Worm (Caenorhabditis elegans) whole organism, early embryonic: ENCODE data around the gene nhr-197.

Experiments used
- B0310.2 ChIP-seq: sonication (generic microtip); optimal IDR thresholded peaks from 2 replicates; lab custom pipeline; 2016; ENCODE audit warnings: mild to moderate bottlenecking, missing genetic modification characterization, missing compliant biosample characterization
- F13C5.2 ChIP-seq: sonication (generic microtip); optimal IDR thresholded peaks from 2 replicates; lab custom pipeline; 2017; ENCODE audit warnings: mild to moderate bottlenecking, missing genetic modification characterization, inconsistent platforms, missing compliant biosample characterization
- aly-1 ChIP-seq: sonication (generic microtip); optimal IDR thresholded peaks from 2 replicates; lab custom pipeline; 2016; ENCODE audit warnings: missing genetic modification characterization, missing compliant biosample characterization
- ama-1 ChIP-seq: fragments of 150-350 bp; optimal IDR thresholded peaks from 2 replicates; lab custom pipeline; 2014
- ceh-13 ChIP-seq: fragments of 200-800 bp; sonication (Bioruptor generic); optimal IDR thresholded peaks from 2 replicates; lab custom pipeline; 2018; ENCODE audit warnings: mild to moderate bottlenecking, missing genetic modification characterization, missing compliant biosample characterization
- ceh-36 ChIP-seq: sonication (generic microtip); optimal IDR thresholded peaks from 2 replicates; lab custom pipeline; 2016; ENCODE audit warnings: missing genetic modification characterization, inconsistent platforms, missing compliant biosample characterization
- ets-7 ChIP-seq: sonication (generic microtip); optimal IDR thresholded peaks from 2 replicates; lab custom pipeline; 2016; ENCODE audit warnings: missing genotype, missing genetic modification characterization, missing compliant biosample characterization
- flt-1 ChIP-seq: fragments of 200-800 bp; sonication (Bioruptor generic); IDR thresholded peaks from 2 replicates; pipeline ENCODE4 v1.3.6; 2022; ENCODE audit warnings: missing genetic modification characterization, missing compliant biosample characterization
- hmbx-1 ChIP-seq: sonication (generic microtip); optimal IDR thresholded peaks from 2 replicates; lab custom pipeline; 2016; ENCODE audit warnings: mild to moderate bottlenecking, missing genetic modification characterization, missing compliant biosample characterization
- hmg-4 ChIP-seq: fragments of 200-800 bp; sonication (Bioruptor generic); optimal IDR thresholded peaks from 2 replicates; lab custom pipeline; 2018; ENCODE audit warnings: mild to moderate bottlenecking, missing genetic modification characterization, missing compliant biosample characterization
- hnd-1 ChIP-seq: sonication (generic microtip); optimal IDR thresholded peaks from 2 replicates; lab custom pipeline; 2016; ENCODE audit warnings: missing genetic modification characterization, missing compliant biosample characterization
- pes-1 ChIP-seq: fragments of 200-800 bp; sonication (Bioruptor generic); IDR thresholded peaks from 2 replicates; pipeline ENCODE4 v1.3.6; 2022; ENCODE audit warnings: missing genetic modification reagents, missing genetic modification characterization, missing compliant biosample characterization
- scrt-1 ChIP-seq: fragments of 200-800 bp; sonication (Bioruptor generic); IDR thresholded peaks from 2 replicates; pipeline ENCODE4 v1.3.6; 2022; ENCODE audit warnings: missing genetic modification characterization, missing compliant biosample characterization
- sea-1 ChIP-seq: fragments of 200-800 bp; sonication (Bioruptor generic); conservative IDR thresholded peaks from 2 replicates; pipeline ENCODE4 v1.3.6; 2022; ENCODE audit warnings: missing genetic modification characterization, missing compliant biosample characterization
- tbx-11 ChIP-seq: fragments of 200-800 bp; sonication (Bioruptor generic); IDR thresholded peaks from 2 replicates; pipeline ENCODE4 v1.3.6; 2022; ENCODE audit warnings: missing genetic modification characterization, missing compliant biosample characterization
- tbx-37 ChIP-seq: fragments of 200-800 bp; sonication (Bioruptor generic); conservative IDR thresholded peaks from 2 replicates; pipeline ENCODE4 v1.3.6; 2022; ENCODE audit warnings: missing genetic modification reagents, missing genetic modification characterization, missing compliant biosample characterization
- tra-4 ChIP-seq: sonication (generic microtip); optimal IDR thresholded peaks from 2 replicates; lab custom pipeline; 2017; ENCODE audit warnings: missing genetic modification characterization, missing compliant biosample characterization

Gene nhr-197

DNA sequence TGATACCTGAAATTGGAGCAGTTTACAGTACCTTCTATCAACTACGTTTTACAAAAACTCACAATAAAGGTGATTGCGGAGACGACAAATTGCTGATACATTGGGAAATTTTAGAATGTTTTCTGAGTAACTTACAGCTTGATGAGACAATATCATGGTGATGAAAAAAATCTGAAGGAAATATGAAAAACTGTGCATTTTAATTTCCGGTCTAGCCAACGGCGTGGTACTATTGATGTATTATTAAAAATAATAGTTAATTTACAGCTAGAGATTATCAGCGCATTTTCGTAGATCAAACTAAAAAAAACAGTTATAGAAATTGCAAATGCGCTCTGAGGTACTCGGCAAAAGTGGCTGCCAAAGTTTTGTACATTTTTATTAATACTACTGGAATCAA, 10.3 kb downstream of the nhr-197 start, which contains the start of gene srx-29:
Gene srx-29 (minus strand): TSS at position 101 of the 400 bp plus-strand sequence.
- TF ChIP-seq hmbx-1 (tag; lab: Kevin White, UChicago) = no peak
- TF ChIP-seq pes-1 = no peak
- TF ChIP-seq ets-7 = no peak
- TF ChIP-seq B0310.2 (tag; lab: Kevin White, UChicago) = no peak
- no peak for TF ChIP-seq ceh-36 (tag; lab: Kevin White, UChicago)
- no peak for TF ChIP-seq scrt-1 (GFP tag; lab: Robert Waterston, UW)
- no peak for TF ChIP-seq tbx-11 (GFP tag; lab: Robert Waterston, UW)
- TF ChIP-seq hnd-1 = no peak

- TF ChIP-seq pes-1 = no peak
- no peak for TF ChIP-seq B0310.2 (tag; lab: Kevin White, UChicago)
- TF ChIP-seq tbx-11 (GFP tag; lab: Robert Waterston, UW) = no peak
- no peak for TF ChIP-seq ets-7
- TF ChIP-seq ceh-13 (GFP tag; lab: Kevin White, UChicago) = no peak
- TF ChIP-seq tra-4 (tag; lab: Kevin White, UChicago) = no peak
- no peak for TF ChIP-seq ceh-36 (tag; lab: Kevin White, UChicago)
- TF ChIP-seq hmg-4 = no peak
- no peak for TF ChIP-seq scrt-1 (GFP tag; lab: Robert Waterston, UW)
- TF ChIP-seq F13C5.2 (tag; lab: Kevin White, UChicago) = no peak
- TF ChIP-seq ama-1 (lab: Kevin White, UChicago) = no peak
- no peak for TF ChIP-seq hmbx-1 (tag; lab: Kevin White, UChicago)
These were observed 12.0 kb downstream of the nhr-197 start, which contains the start of gene nhr-199 for ce11 chrV:15699799-15700198. TSS of gene nhr-199 (minus strand) at chrV:15699899.

ce11 chrV:15702263-15702662, 14.5 kb downstream of the nhr-197 start, which contains the start of gene nhr-53:
TSS of gene nhr-53 (minus strand) at chrV:15702363.
- TF ChIP-seq F13C5.2 (tag; lab: Kevin White, UChicago) (no peak), tra-4 (tag; lab: Kevin White, UChicago) (no peak), flt-1 (GFP tag; lab: Robert Waterston, UW) (no peak), B0310.2 (tag; lab: Kevin White, UChicago) (no peak), hnd-1 (no peak), hmbx-1 (tag; lab: Kevin White, UChicago) (no peak)

ce11 chrV:15704745-15705144, 17.0 kb downstream of the nhr-197 start, which contains the start of gene twk-34:
TSS of gene twk-34 (plus strand) at chrV:15704960.
- TF ChIP-seq scrt-1 (GFP tag; lab: Robert Waterston, UW) (no peak), flt-1 (GFP tag; lab: Robert Waterston, UW) (no peak)

DNA sequence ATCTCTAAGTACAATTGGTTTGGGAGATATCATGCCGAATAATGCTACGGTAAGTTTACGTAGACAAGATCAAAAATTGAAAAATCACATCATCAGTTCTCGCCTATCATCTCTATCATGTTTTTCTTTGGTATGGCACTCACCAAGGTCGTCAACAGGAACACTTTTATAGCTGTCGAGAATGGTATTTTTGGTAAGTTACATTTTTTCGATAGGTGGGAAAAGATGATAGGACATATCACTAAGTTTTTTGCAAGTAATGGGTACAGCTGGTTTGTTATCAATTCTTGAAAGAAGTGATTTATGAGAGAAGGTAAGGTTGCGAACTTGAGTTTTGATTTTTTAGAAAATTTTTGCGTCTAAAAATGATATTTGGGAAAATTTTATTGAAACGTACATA, 20.2 kb downstream of the nhr-197 start:
- TF ChIP-seq tbx-37 (no peak), F13C5.2 (tag; lab: Kevin White, UChicago) (no peak), aly-1 (tag; lab: Kevin White, UChicago) (no peak), ceh-36 (tag; lab: Kevin White, UChicago) (no peak), hmbx-1 (tag; lab: Kevin White, UChicago) (no peak)

- TF ChIP-seq ceh-13 (GFP tag; lab: Kevin White, UChicago) (no peak), tbx-37 (no peak), tbx-11 (GFP tag; lab: Robert Waterston, UW) (no peak), scrt-1 (GFP tag; lab: Robert Waterston, UW) (no peak), B0310.2 (tag; lab: Kevin White, UChicago) (no peak), flt-1 (GFP tag; lab: Robert Waterston, UW) (no peak)
These were observed 22.6 kb downstream of the nhr-197 start, which contains the start of gene Y6E2A.1 for ce11 chrV:15710401-15710800. TSS of gene Y6E2A.1 (minus strand) at chrV:15710501.

ce11 chrV:15711898-15712297, 24.1 kb downstream of the nhr-197 start, which contains the start of gene str-101:
TSS of gene str-101 (minus strand) at chrV:15711998.
- TF ChIP-seq tbx-37 (no peak), hmg-4 (no peak), flt-1 (GFP tag; lab: Robert Waterston, UW) (no peak), aly-1 (tag; lab: Kevin White, UChicago) (no peak), ets-7 (no peak), B0310.2 (tag; lab: Kevin White, UChicago) (no peak), ceh-36 (tag; lab: Kevin White, UChicago) (no peak), hmbx-1 (tag; lab: Kevin White, UChicago) (no peak), tbx-11 (GFP tag; lab: Robert Waterston, UW) (no peak), ceh-13 (GFP tag; lab: Kevin White, UChicago) (no peak), ama-1 (lab: Kevin White, UChicago) (no peak), sea-1 (no peak)

- TF ChIP-seq aly-1 (tag; lab: Kevin White, UChicago) (no peak), pes-1 (no peak), tbx-11 (GFP tag; lab: Robert Waterston, UW) (no peak), scrt-1 (GFP tag; lab: Robert Waterston, UW) (no peak), B0310.2 (tag; lab: Kevin White, UChicago) (no peak), ceh-36 (tag; lab: Kevin White, UChicago) (no peak), hnd-1 (no peak), ceh-13 (GFP tag; lab: Kevin White, UChicago) (no peak), ets-7 (no peak), tra-4 (tag; lab: Kevin White, UChicago) (no peak), F13C5.2 (tag; lab: Kevin White, UChicago) (no peak), flt-1 (GFP tag; lab: Robert Waterston, UW) (no peak), sea-1 (no peak), hmg-4 (no peak), hmbx-1 (tag; lab: Kevin White, UChicago) (no peak), tbx-37 (no peak), ama-1 (lab: Kevin White, UChicago) (no peak)
These were observed 24.6 kb downstream of the nhr-197 start for ce11 chrV:15712385-15712784.
